Worm (Caenorhabditis elegans): ENCODE results near the gene aexr-2.

- no peak for TF ChIP-seq scrt-1 (GFP tag; IDR thresholded peaks at IDR 0.05)
- no peak for TF ChIP-seq ceh-36 (tag; optimal IDR thresholded peaks at IDR 0.05)
- no peak for TF ChIP-seq hnd-1 (tag; optimal IDR thresholded peaks at IDR 0.05)
- no peak for TF ChIP-seq ama-1 (optimal IDR thresholded peaks at IDR 0.05)
- no peak for TF ChIP-seq ceh-13 (GFP tag; optimal IDR thresholded peaks at IDR 0.05)
- TF ChIP-seq tbx-37 (GFP tag; conservative IDR thresholded peaks at IDR 0.05): no peak
- TF ChIP-seq tra-4 (tag; optimal IDR thresholded peaks at IDR 0.05): no peak
- TF ChIP-seq flt-1 (GFP tag; IDR thresholded peaks at IDR 0.05): no peak
- no peak for TF ChIP-seq sea-1 (GFP tag; conservative IDR thresholded peaks at IDR 0.05)
- no peak for TF ChIP-seq F13C5.2 (tag; optimal IDR thresholded peaks at IDR 0.05)
Measured at ce11 chrX:6669366-6669765, 38.0 kb upstream of the aexr-2 start.

All from whole organism, early embryonic.